Worm (Caenorhabditis elegans): Measurements from ENCODE around the gene pps-1.

DNA sequence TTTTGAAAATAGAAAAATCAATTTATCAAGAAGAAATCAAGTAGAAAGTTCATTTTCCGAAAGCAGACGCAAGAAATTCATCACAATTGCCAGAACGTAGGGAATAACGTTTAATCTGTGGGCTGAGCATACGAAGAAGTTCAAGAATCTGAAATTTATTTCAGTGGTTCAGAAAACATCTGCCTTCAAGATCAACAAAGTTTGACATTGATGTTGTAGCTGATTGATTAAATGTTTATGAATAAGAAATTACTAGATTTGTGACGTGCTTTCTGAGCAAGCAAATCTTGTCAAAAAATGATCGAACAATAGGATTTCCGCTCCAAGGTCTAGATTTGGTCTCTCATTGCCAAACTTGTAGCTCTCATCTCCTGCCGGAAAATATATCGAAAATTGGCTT lies 44.4 kb downstream of the pps-1 start, which contains the start of gene K04D7.6:
- TF ChIP-seq him-1 (tag; optimal IDR thresholded peaks at IDR 0.05), result no peak
- TF ChIP-seq dao-5 (tag; optimal IDR thresholded peaks at IDR 0.05), result no peak
